Worm (Caenorhabditis elegans): ENCODE results near the gene ubh-2.

- TF ChIP-seq egl-13 (tag; optimal IDR thresholded peaks at IDR 0.05) (no peak), nhr-84 (tag; optimal IDR thresholded peaks at IDR 0.05) (no peak), egl-27 (tag; optimal IDR thresholded peaks at IDR 0.05) (no peak), nhr-90 (tag; optimal IDR thresholded peaks at IDR 0.05; ENCODE audit: poor library complexity) (no peak), mef-2 (tag; optimal IDR thresholded peaks at IDR 0.05) (no peak), zag-1 (tag; optimal IDR thresholded peaks at IDR 0.05) (no peak), jun-1 (tag; optimal IDR thresholded peaks at IDR 0.05) (no peak), alr-1 (tag; optimal IDR thresholded peaks at IDR 0.05; ENCODE audit: borderline replicate concordance) (no peak), nhr-76 (tag; optimal IDR thresholded peaks at IDR 0.05) (no peak)
Measured at ce11 chrV:6538323-6538722, 28.7 kb upstream of the ubh-2 start.

All from whole organism, L1 larva.